Fruit fly (Drosophila melanogaster) whole organism, embryonic: Measurements from ENCODE around the gene CG45049.

Experiments used
- Aef1 ChIP-seq: fragments of 200-800 bp; sonication (Bioruptor generic); IDR thresholded peaks from 3 replicates; pipeline ENCODE4 v1.3.6; 2022; ENCODE audit warnings: missing biosample characterization, missing genetic modification characterization
- CG10209 ChIP-seq: fragments of 200-800 bp; sonication (Bioruptor generic); optimal IDR thresholded peaks from 3 replicates; lab custom pipeline; 2017; ENCODE audit warnings: missing biosample characterization, mild to moderate bottlenecking, missing genetic modification characterization, missing genetic modification reagents
- CG10274 ChIP-seq: fragments of 200-800 bp; sonication (Bioruptor generic); optimal IDR thresholded peaks from 3 replicates; lab custom pipeline; 2017; ENCODE audit warnings: missing biosample characterization, mild to moderate bottlenecking, missing genetic modification characterization
- CG10321 ChIP-seq: fragments of 200-800 bp; sonication (Bioruptor generic); IDR thresholded peaks from 2 replicates; pipeline ENCODE4 v1.3.6; 2022; ENCODE audit warnings: missing biosample characterization, missing genetic modification characterization
- CG10654 ChIP-seq: fragments of 200-800 bp; sonication (Bioruptor generic); optimal IDR thresholded peaks from 2 replicates; lab custom pipeline; 2016; ENCODE audit warnings: missing biosample characterization, missing genetic modification characterization
- CG16813 ChIP-seq: fragments of 200-800 bp; sonication (Bioruptor generic); IDR thresholded peaks from 3 replicates; pipeline ENCODE4 v1.3.6; 2022; ENCODE audit warnings: missing biosample characterization, missing genetic modification characterization; ENCODE audit not compliant: partially characterized antibody
- CG17328 ChIP-seq: fragments of 200-800 bp; sonication (Bioruptor generic); IDR thresholded peaks from 2 replicates; pipeline ENCODE4 v1.3.6; 2022; ENCODE audit warnings: missing biosample characterization, missing genetic modification characterization
- CG2712 ChIP-seq: fragments of 200-800 bp; optimal IDR thresholded peaks from 3 replicates; lab custom pipeline; 2019; ENCODE audit warnings: missing biosample characterization, mild to moderate bottlenecking, missing genetic modification characterization, moderate library complexity
- CG3163 ChIP-seq: fragments of 200-800 bp; sonication (Bioruptor generic); optimal IDR thresholded peaks from 3 replicates; lab custom pipeline; 2016; ENCODE audit warnings: missing biosample characterization, missing genetic modification characterization
- CG33213 ChIP-seq: fragments of 200-800 bp; sonication (Bioruptor generic); optimal IDR thresholded peaks from 3 replicates; lab custom pipeline; 2016; ENCODE audit warnings: missing biosample characterization, missing genetic modification characterization
- CG3847 ChIP-seq: fragments of 200-800 bp; sonication (Bioruptor generic); IDR thresholded peaks from 2 replicates; pipeline ENCODE4 v1.3.6; 2022; ENCODE audit warnings: missing biosample characterization, missing genetic modification characterization
- CG4404 ChIP-seq: fragments of 200-800 bp; sonication (Bioruptor generic); IDR thresholded peaks from 2 replicates; pipeline ENCODE4 v1.3.6; 2022; ENCODE audit warnings: missing biosample characterization, missing genetic modification characterization
- CG7357 ChIP-seq: fragments of 200-800 bp; sonication (Bioruptor generic); IDR thresholded peaks from 3 replicates; pipeline ENCODE4 v1.3.6; 2022; ENCODE audit warnings: missing biosample characterization, missing genetic modification characterization
- CG8281 ChIP-seq: fragments of 200-800 bp; sonication (Bioruptor generic); optimal IDR thresholded peaks from 2 replicates; lab custom pipeline; 2018; ENCODE audit warnings: missing biosample characterization, mild to moderate bottlenecking, missing genetic modification characterization, moderate library complexity
- CG9817 ChIP-seq: fragments of 200-800 bp; sonication (Bioruptor generic); optimal IDR thresholded peaks from 2 replicates; lab custom pipeline; 2018; ENCODE audit warnings: missing biosample characterization, mild to moderate bottlenecking, missing genetic modification characterization, moderate library complexity
- D19A ChIP-seq: fragments of 200-800 bp; optimal IDR thresholded peaks from 3 replicates; lab custom pipeline; 2019; ENCODE audit warnings: missing biosample characterization, mild to moderate bottlenecking, missing genetic modification characterization, moderate library complexity
- Dll ChIP-seq: fragments of 200-800 bp; sonication (Bioruptor generic); IDR thresholded peaks from 4 replicates; pipeline ENCODE4 v1.3.6; 2022; ENCODE audit warnings: missing biosample characterization, missing genetic modification characterization; ENCODE audit not compliant: partially characterized antibody
- Dp ChIP-seq: fragments of 200-800 bp; sonication (Bioruptor generic); optimal IDR thresholded peaks from 2 replicates; lab custom pipeline; 2018; ENCODE audit warnings: missing biosample characterization, mild to moderate bottlenecking, missing genetic modification characterization, moderate library complexity
- HHEX ChIP-seq: fragments of 200-800 bp; sonication (Bioruptor generic); optimal IDR thresholded peaks from 3 replicates; lab custom pipeline; 2017; ENCODE audit warnings: missing biosample characterization, mild to moderate bottlenecking, missing genetic modification characterization, missing genetic modification reagents
- Hand ChIP-seq: fragments of 200-800 bp; sonication (Bioruptor generic); optimal IDR thresholded peaks from 2 replicates; lab custom pipeline; 2017; ENCODE audit warnings: mild to moderate bottlenecking, missing biosample characterization, missing genetic modification reagents, missing genetic modification characterization
- Hmr ChIP-seq: fragments of 200-800 bp; sonication (Bioruptor generic); optimal IDR thresholded peaks from 3 replicates; lab custom pipeline; 2017; ENCODE audit warnings: mild to moderate bottlenecking, missing biosample characterization, missing genetic modification reagents, missing genetic modification characterization
- Jarid2 ChIP-seq: fragments of 200-800 bp; sonication (Bioruptor generic); optimal IDR thresholded peaks from 3 replicates; lab custom pipeline; 2017; ENCODE audit warnings: mild to moderate bottlenecking, missing biosample characterization, missing genetic modification reagents, missing genetic modification characterization
- Max ChIP-seq: fragments of 200-800 bp; sonication (Bioruptor generic); optimal IDR thresholded peaks from 2 replicates; lab custom pipeline; 2016; ENCODE audit warnings: missing biosample characterization, mild to moderate bottlenecking, missing genetic modification characterization
- Rx ChIP-seq: fragments of 200-800 bp; sonication (Bioruptor generic); IDR thresholded peaks from 2 replicates; pipeline ENCODE4 v1.3.6; 2022; ENCODE audit warnings: missing biosample characterization, missing genetic modification characterization
- Taf1 ChIP-seq: fragments of 200-800 bp; sonication (Bioruptor generic); IDR thresholded peaks from 2 replicates; pipeline ENCODE4 v1.3.6; 2022; ENCODE audit warnings: missing biosample characterization, missing genetic modification characterization
- Usf ChIP-seq: fragments of 200-800 bp; sonication (Bioruptor generic); optimal IDR thresholded peaks from 2 replicates; lab custom pipeline; 2017; ENCODE audit warnings: missing genotype, missing biosample characterization, missing genetic modification characterization
- Vsx1 ChIP-seq: fragments of 200-800 bp; sonication (Bioruptor generic); optimal IDR thresholded peaks from 2 replicates; lab custom pipeline; 2017; ENCODE audit warnings: missing biosample characterization, mild to moderate bottlenecking, missing genetic modification characterization, missing genetic modification reagents
- ato ChIP-seq: fragments of 200-800 bp; sonication (Bioruptor generic); IDR thresholded peaks from 2 replicates; pipeline ENCODE4 v1.3.6; 2022; ENCODE audit warnings: missing biosample characterization, missing genetic modification characterization; ENCODE audit not compliant: partially characterized antibody
- bab2 ChIP-seq: fragments of 200-800 bp; sonication (Bioruptor generic); optimal IDR thresholded peaks from 2 replicates; lab custom pipeline; 2016; ENCODE audit warnings: missing biosample characterization, missing genetic modification characterization
- caup ChIP-seq: fragments of 200-800 bp; sonication (Bioruptor generic); optimal IDR thresholded peaks from 3 replicates; lab custom pipeline; 2017; ENCODE audit warnings: missing biosample characterization, mild to moderate bottlenecking, missing genetic modification characterization, moderate library complexity; ENCODE audit not compliant: severe bottlenecking
- crol ChIP-seq: fragments of 200-800 bp; sonication (Bioruptor generic); IDR thresholded peaks from 2 replicates; pipeline ENCODE4 v1.3.6; 2022; ENCODE audit warnings: missing biosample characterization, missing genetic modification characterization
- dimm ChIP-seq: fragments of 200-800 bp; sonication (Bioruptor generic); IDR thresholded peaks from 2 replicates; pipeline ENCODE4 v1.3.6; 2022; ENCODE audit warnings: missing biosample characterization, missing genetic modification characterization
- en ChIP-seq: fragments of 200-800 bp; sonication (Bioruptor generic); optimal IDR thresholded peaks from 2 replicates; lab custom pipeline; 2016; ENCODE audit warnings: missing biosample characterization, missing genetic modification characterization
- exex ChIP-seq: fragments of 200-800 bp; sonication (Bioruptor generic); optimal IDR thresholded peaks from 4 replicates; lab custom pipeline; 2018; ENCODE audit warnings: missing biosample characterization, mild to moderate bottlenecking, missing genetic modification characterization, moderate library complexity
- ftz-f1 ChIP-seq: fragments of 200-800 bp; sonication (Bioruptor generic); optimal IDR thresholded peaks from 2 replicates; lab custom pipeline; 2016; ENCODE audit warnings: missing biosample characterization, missing genetic modification characterization
- fu2 ChIP-seq: fragments of 200-800 bp; sonication (Bioruptor generic); optimal IDR thresholded peaks from 2 replicates; lab custom pipeline; 2016; ENCODE audit warnings: missing biosample characterization, missing genetic modification characterization
- gce ChIP-seq: fragments of 200-800 bp; sonication (Bioruptor generic); IDR thresholded peaks from 3 replicates; pipeline ENCODE4 v1.3.6; 2022; ENCODE audit warnings: missing biosample characterization, missing genetic modification characterization
- lmd ChIP-seq: fragments of 200-800 bp; sonication (Bioruptor generic); IDR thresholded peaks from 2 replicates; pipeline ENCODE4 v1.3.6; 2022; ENCODE audit warnings: missing biosample characterization, missing genetic modification characterization
- maf-S ChIP-seq: fragments of 200-800 bp; sonication (Bioruptor generic); optimal IDR thresholded peaks from 2 replicates; lab custom pipeline; 2016; ENCODE audit warnings: missing biosample characterization, missing genetic modification characterization
- nau ChIP-seq: fragments of 200-800 bp; sonication (Bioruptor generic); optimal IDR thresholded peaks from 3 replicates; lab custom pipeline; 2017; ENCODE audit warnings: missing biosample characterization, mild to moderate bottlenecking, missing genetic modification characterization, missing genetic modification reagents
- nerfin-1 ChIP-seq: fragments of 200-800 bp; sonication (Bioruptor generic); optimal IDR thresholded peaks from 3 replicates; lab custom pipeline; 2019; ENCODE audit warnings: missing biosample characterization, mild to moderate bottlenecking, missing genetic modification characterization, moderate library complexity
- nerfin-2 ChIP-seq: fragments of 200-800 bp; sonication (Bioruptor generic); IDR thresholded peaks from 2 replicates; pipeline ENCODE4 v1.3.6; 2022; ENCODE audit warnings: missing biosample characterization, missing genetic modification characterization; ENCODE audit not compliant: partially characterized antibody
- pnt ChIP-seq: fragments of 200-800 bp; sonication (Bioruptor generic); optimal IDR thresholded peaks from 3 replicates; lab custom pipeline; 2016; ENCODE audit warnings: missing biosample characterization, missing genetic modification characterization
- rib ChIP-seq: fragments of 200-800 bp; sonication (Bioruptor generic); IDR thresholded peaks from 2 replicates; pipeline ENCODE4 v1.3.6; 2022; ENCODE audit warnings: missing biosample characterization, missing genetic modification characterization
- sima ChIP-seq: fragments of 200-800 bp; sonication (Bioruptor generic); optimal IDR thresholded peaks from 2 replicates; lab custom pipeline; 2016; ENCODE audit warnings: missing biosample characterization, missing genetic modification characterization
- tna ChIP-seq: fragments of 200-800 bp; sonication (Bioruptor generic); IDR thresholded peaks from 2 replicates; pipeline ENCODE4 v1.3.6; 2022; ENCODE audit warnings: missing biosample characterization, missing genetic modification characterization; ENCODE audit not compliant: partially characterized antibody
- ttk ChIP-seq: fragments of 200-800 bp; sonication (Bioruptor generic); IDR thresholded peaks from 2 replicates; pipeline ENCODE4 v2.1.2; 2022; ENCODE audit warnings: missing biosample characterization, missing genetic modification characterization
- wek ChIP-seq: fragments of 200-800 bp; sonication (Bioruptor generic); optimal IDR thresholded peaks from 3 replicates; lab custom pipeline; 2018; ENCODE audit warnings: missing biosample characterization, mild to moderate bottlenecking, missing genetic modification characterization, moderate library complexity
- wor ChIP-seq: fragments of 200-800 bp; sonication (Bioruptor generic); IDR thresholded peaks from 2 replicates; pipeline ENCODE4 v1.3.6; 2022; ENCODE audit warnings: missing biosample characterization, missing genetic modification characterization
- z ChIP-seq: fragments of 200-800 bp; sonication (Bioruptor generic); IDR thresholded peaks from 3 replicates; pipeline ENCODE4 v1.3.6; 2022; ENCODE audit warnings: missing biosample characterization, missing genetic modification characterization

CG45049 gene

DNA sequence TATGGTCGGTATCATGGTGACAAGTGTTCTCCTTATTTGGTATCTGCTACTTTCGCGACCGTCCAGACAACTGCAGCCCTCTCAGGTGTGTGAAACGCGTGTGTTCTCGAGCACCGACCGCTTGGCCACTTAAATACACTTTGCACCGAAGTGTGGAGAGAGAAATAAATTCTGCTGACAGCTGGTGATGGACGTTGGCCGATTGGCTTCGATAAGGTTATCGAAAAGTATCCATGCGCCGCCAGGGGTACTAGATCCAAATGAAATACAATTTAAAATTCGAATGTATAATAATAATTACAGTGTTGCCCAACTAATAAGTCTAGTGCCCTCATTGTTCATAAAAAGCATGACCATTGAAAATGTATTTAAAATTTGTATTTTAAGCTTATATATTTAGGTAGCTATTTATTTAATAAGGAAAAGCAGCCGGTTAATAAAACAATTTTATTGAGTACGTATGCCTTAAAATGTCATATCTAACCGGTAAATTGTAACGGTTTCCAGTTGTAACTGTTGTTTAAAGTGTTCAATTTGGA is 40.4 kb upstream of the CG45049 start, which contains the start of the genes Gclm and CG17625 (continued):
- TF ChIP-seq CG10209 (GFP tag; lab: Kevin White, UChicago) (peak; percentile 19), nau (no peak), lmd (GFP tag; lab: Robert Waterston, UW) (peak; percentile 54; the same call in 1 of the 2 replicates), maf-S (GFP tag; lab: Kevin White, UChicago) (no peak), ato (GFP tag; lab: Robert Waterston, UW) (peak; percentile 53), wor (GFP tag; lab: Robert Waterston, UW) (no peak; the same call in 1 of the 2 replicates), gce (GFP tag; lab: Robert Waterston, UW) (no peak), CG3847 (GFP tag; lab: Robert Waterston, UW) (peak; percentile 48), CG8281 (no peak), Usf (no peak), rib (GFP tag; lab: Robert Waterston, UW) (peak; percentile 45; the same call in 1 of the 2 replicates), Dp (GFP tag; lab: Kevin White, UChicago) (peak; percentile 72), CG7357 (GFP tag; lab: Robert Waterston, UW) (no peak), CG17328 (no peak), crol (GFP tag; lab: Robert Waterston, UW) (0 out of 2 replicates have a peak, but pooled peaks have one; percentile 11), tna (peak; percentile 38), pnt (GFP tag; lab: Kevin White, UChicago) (no peak), Max (GFP tag; lab: Kevin White, UChicago) (no peak), HHEX (GFP tag; lab: Kevin White, UChicago) (no peak), CG10321 (GFP tag; lab: Robert Waterston, UW) (0 out of 2 replicates have a peak, but pooled peaks have one; percentile 44), CG9817 (tag; lab: Kevin White, UChicago) (peak; percentile 55), Vsx1 (GFP tag; lab: Kevin White, UChicago) (peak; percentile 21), Jarid2 (GFP tag; lab: Kevin White, UChicago) (peak; percentile 73), fu2 (GFP tag; lab: Kevin White, UChicago) (peak; percentile 14), Aef1 (GFP tag; lab: Robert Waterston, UW) (peak; percentile 41), Rx (GFP tag; lab: Robert Waterston, UW) (no peak), ttk (GFP tag; lab: Robert Waterston, UW) (no peak), en (GFP tag; lab: Kevin White, UChicago) (no peak), CG3163 (GFP tag; lab: Kevin White, UChicago) (no peak), Dll (GFP tag; lab: Robert Waterston, UW) (peak; percentile 78), CG2712 (tag; lab: Kevin White, UChicago) (peak; percentile 68), CG10274 (GFP tag; lab: Kevin White, UChicago) (no peak), Taf1 (GFP tag; lab: Robert Waterston, UW) (no peak), exex (tag; lab: Kevin White, UChicago) (peak; percentile 42), Hand (GFP tag; lab: Kevin White, UChicago) (peak; percentile 25), CG33213 (peak; percentile 28), nerfin-1 (tag; lab: Kevin White, UChicago) (peak; percentile 37), Hmr (peak; percentile 73), D19A (peak; percentile 32), CG10654 (GFP tag; lab: Kevin White, UChicago) (peak; percentile 22), CG4404 (GFP tag; lab: Robert Waterston, UW) (no peak), wek (peak; percentile 56), sima (GFP tag; lab: Kevin White, UChicago) (no peak), nerfin-2 (GFP tag; lab: Robert Waterston, UW) (peak; percentile 68), ftz-f1 (GFP tag; lab: Kevin White, UChicago) (peak; percentile 29), bab2 (peak; percentile 52), z (no peak), dimm (GFP tag; lab: Robert Waterston, UW) (no peak), CG16813 (GFP tag; lab: Robert Waterston, UW) (peak; percentile 75), caup (GFP tag; lab: Kevin White, UChicago) (peak; percentile 60)
